Worm (Caenorhabditis elegans): ENCODE data around the gene C32D5.12.

The C32D5.12 gene

DNA sequence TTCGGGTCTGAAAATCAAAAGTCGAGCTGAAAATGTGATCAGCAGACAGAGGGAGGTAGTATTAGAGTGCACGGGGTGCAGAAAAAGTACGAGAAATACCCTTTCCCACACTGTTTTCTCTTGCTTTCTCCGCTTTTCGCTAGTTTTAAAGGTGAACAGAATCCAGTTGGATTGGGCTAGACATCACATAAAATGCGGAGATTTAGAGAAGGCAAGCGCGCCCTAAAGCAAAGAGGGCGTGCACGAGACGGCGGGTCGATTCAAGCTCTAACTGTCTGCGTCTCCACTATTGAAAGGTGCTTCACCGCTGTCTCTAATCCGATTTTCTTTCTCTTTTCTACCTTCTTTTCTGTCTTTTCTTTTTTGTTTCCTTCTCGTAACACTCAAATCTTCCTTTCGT is 11.3 kb upstream of the C32D5.12 start (continued):
- TF ChIP-seq K11D2.4 (GFP tag; IDR thresholded peaks at IDR 0.05) (peak; percentile 54), bed-2 (GFP tag; IDR thresholded peaks at IDR 0.05) (no peak), ceh-91 (GFP tag; IDR thresholded peaks at IDR 0.05) (peak; percentile 48; the same call in 1 of the 2 replicates), ceh-100 (GFP tag; IDR thresholded peaks at IDR 0.05) (peak; percentile 66), ztf-25 (GFP tag; IDR thresholded peaks at IDR 0.05) (no peak), hmg-20 (GFP tag; IDR thresholded peaks at IDR 0.05) (no peak), F55B11.4 (tag; optimal IDR thresholded peaks at IDR 0.05; ENCODE audit: borderline replicate concordance, insufficient read depth) (no peak), dox-1 (GFP tag; IDR thresholded peaks at IDR 0.05) (peak; percentile 94), dpff-1 (tag; optimal IDR thresholded peaks at IDR 0.05) (no peak), lin-40 (tag; optimal IDR thresholded peaks at IDR 0.05) (peak; percentile 72), lag-1 (GFP tag; IDR thresholded peaks at IDR 0.05) (no peak), lin-26 (GFP tag; IDR thresholded peaks at IDR 0.05) (no peak), mxl-1 (tag; optimal IDR thresholded peaks at IDR 0.05) (no peak), F49E8.2 (tag; optimal IDR thresholded peaks at IDR 0.05; ENCODE audit: insufficient read depth) (peak; percentile 89), cebp-2 (GFP tag; IDR thresholded peaks at IDR 0.05) (no peak), Y67H2A.10 (GFP tag; conservative IDR thresholded peaks at IDR 0.05) (peak; percentile 57; the same call in 1 of the 2 replicates), ztf-3 (GFP tag; optimal IDR thresholded peaks at IDR 0.05) (no peak), aptf-3 (GFP tag; IDR thresholded peaks at IDR 0.05) (no peak), nfya-1 (tag; optimal IDR thresholded peaks at IDR 0.05; ENCODE audit: borderline replicate concordance, insufficient read depth) (no peak), F57A8.1 (GFP tag; optimal IDR thresholded peaks at IDR 0.05) (no peak), B0261.1 (tag; optimal IDR thresholded peaks at IDR 0.05) (no peak), snpc-3.4 (tag; optimal IDR thresholded peaks at IDR 0.05) (peak; percentile 73), sea-2 (GFP tag; IDR thresholded peaks at IDR 0.05) (no peak), attf-6 (GFP tag; IDR thresholded peaks at IDR 0.05) (0 out of 2 replicates have a peak, but pooled peaks have one; percentile 25), ceh-79 (tag; optimal IDR thresholded peaks at IDR 0.05) (no peak), snpc-1.3 (tag; optimal IDR thresholded peaks at IDR 0.05; ENCODE audit: insufficient read depth) (peak; percentile 38), die-1 (tag; optimal IDR thresholded peaks at IDR 0.05) (no peak), nfyb-1 (GFP tag; IDR thresholded peaks at IDR 0.05) (peak; percentile 80), ztf-18 (tag; optimal IDR thresholded peaks at IDR 0.05) (peak; percentile 75), ets-4 (GFP tag; optimal IDR thresholded peaks at IDR 0.05) (no peak), tbx-9 (tag; optimal IDR thresholded peaks at IDR 0.05; ENCODE audit: borderline replicate concordance) (no peak), akir-1 (GFP tag; optimal IDR thresholded peaks at IDR 0.05) (no peak), B0035.1 (tag; optimal IDR thresholded peaks at IDR 0.05) (no peak), nhr-120 (GFP tag; IDR thresholded peaks at IDR 0.05) (no peak), gei-17 (GFP tag; optimal IDR thresholded peaks at IDR 0.05) (peak; percentile 3), ama-1 (optimal IDR thresholded peaks at IDR 0.05) (no peak), ama-1 (GFP tag; optimal IDR thresholded peaks at IDR 0.05) (no peak), hlh-12 (tag; optimal IDR thresholded peaks at IDR 0.05) (no peak), ztf-26 (tag; optimal IDR thresholded peaks at IDR 0.05) (peak; percentile 20), him-1 (tag; optimal IDR thresholded peaks at IDR 0.05) (no peak), Y95B8A.8 (GFP tag; IDR thresholded peaks at IDR 0.05) (peak; percentile 68; the same call in 1 of the 2 replicates), nfya-2 (GFP tag; IDR thresholded peaks at IDR 0.05) (no peak), D2030.7 (GFP tag; IDR thresholded peaks at IDR 0.05) (peak; percentile 85), nhr-90 (tag; optimal IDR thresholded peaks at IDR 0.05) (no peak), B0336.3 (GFP tag; IDR thresholded peaks at IDR 0.05) (peak; percentile 76), egl-44 (GFP tag; IDR thresholded peaks at IDR 0.05) (peak; percentile 49; the same call in 1 of the 2 replicates), Y53F4B.3 (GFP tag; IDR thresholded peaks at IDR 0.05) (no peak), F33H1.4 (GFP tag; IDR thresholded peaks at IDR 0.05) (peak; percentile 73), Y53G8AR.9 (GFP tag; conservative IDR thresholded peaks at IDR 0.05) (peak; percentile 42; the same call in 1 of the 2 replicates)

Data from whole organism, young adult.